Fruit fly (Drosophila melanogaster) whole organism, embryonic: ENCODE measurements around the gene CG33098.

Experiments used
- Atf6 ChIP-seq: fragments of 200-800 bp; sonication (Bioruptor generic); IDR thresholded peaks from 2 replicates; pipeline ENCODE4 v1.3.6; 2022; ENCODE audit warnings: missing biosample characterization, missing genetic modification characterization
- B-H2 ChIP-seq: fragments of 200-800 bp; sonication (Bioruptor generic); optimal IDR thresholded peaks from 2 replicates; lab custom pipeline; 2018; ENCODE audit warnings: missing biosample characterization, mild to moderate bottlenecking, missing genetic modification characterization
- CG1024 ChIP-seq: fragments of 200-800 bp; sonication (Bioruptor generic); IDR thresholded peaks from 2 replicates; pipeline ENCODE4 v1.3.6; 2022; ENCODE audit warnings: missing biosample characterization, missing genetic modification characterization
- CG10979 ChIP-seq: fragments of 200-800 bp; sonication (Bioruptor generic); optimal IDR thresholded peaks from 2 replicates; lab custom pipeline; 2018; ENCODE audit warnings: missing biosample characterization, mild to moderate bottlenecking, missing genetic modification characterization, moderate library complexity
- CG12769 ChIP-seq: fragments of 200-800 bp; sonication (Bioruptor generic); optimal IDR thresholded peaks from 2 replicates; lab custom pipeline; 2019; ENCODE audit warnings: missing biosample characterization, mild to moderate bottlenecking, missing genetic modification characterization, moderate library complexity
- CG13775 ChIP-seq: fragments of 200-800 bp; sonication (Bioruptor generic); optimal IDR thresholded peaks from 3 replicates; lab custom pipeline; 2017; ENCODE audit warnings: missing biosample characterization, mild to moderate bottlenecking, missing genetic modification characterization
- CG14710 ChIP-seq: fragments of 200-800 bp; sonication (Bioruptor generic); optimal IDR thresholded peaks from 3 replicates; lab custom pipeline; 2019; ENCODE audit warnings: missing biosample characterization, mild to moderate bottlenecking, missing genetic modification characterization, moderate library complexity
- CG15696 ChIP-seq: fragments of 200-800 bp; sonication (Bioruptor generic); optimal IDR thresholded peaks from 2 replicates; lab custom pipeline; 2019; ENCODE audit warnings: missing biosample characterization, mild to moderate bottlenecking, missing genetic modification characterization, moderate library complexity
- CG31224 ChIP-seq: fragments of 200-800 bp; sonication (Bioruptor generic); IDR thresholded peaks from 2 replicates; pipeline ENCODE4 v1.3.6; 2022; ENCODE audit warnings: missing biosample characterization, missing genetic modification characterization
- CG4707 ChIP-seq: fragments of 200-800 bp; sonication (Bioruptor generic); optimal IDR thresholded peaks from 2 replicates; lab custom pipeline; 2018; ENCODE audit warnings: missing biosample characterization, mild to moderate bottlenecking, missing genetic modification characterization, moderate library complexity
- CG4730 ChIP-seq: fragments of 200-800 bp; sonication (Bioruptor generic); IDR thresholded peaks from 2 replicates; pipeline ENCODE4 v1.3.6; 2022; ENCODE audit warnings: missing biosample characterization, missing genetic modification characterization
- CG4820 ChIP-seq: fragments of 200-800 bp; sonication (Bioruptor generic); optimal IDR thresholded peaks from 3 replicates; lab custom pipeline; 2016; ENCODE audit warnings: missing biosample characterization, missing genetic modification characterization
- CG6689 ChIP-seq: fragments of 200-800 bp; sonication (Bioruptor generic); IDR thresholded peaks from 2 replicates; pipeline ENCODE4 v1.3.6; 2022; ENCODE audit warnings: missing biosample characterization, missing genetic modification characterization
- CG6854 ChIP-seq: fragments of 200-800 bp; sonication (Bioruptor generic); optimal IDR thresholded peaks from 3 replicates; lab custom pipeline; 2017; ENCODE audit warnings: missing biosample characterization, mild to moderate bottlenecking, missing genetic modification characterization
- CG8944 ChIP-seq: fragments of 200-800 bp; sonication (Bioruptor generic); optimal IDR thresholded peaks from 3 replicates; lab custom pipeline; 2016; ENCODE audit warnings: missing biosample characterization, missing genetic modification characterization
- CG9817 ChIP-seq: fragments of 200-800 bp; sonication (Bioruptor generic); optimal IDR thresholded peaks from 2 replicates; lab custom pipeline; 2018; ENCODE audit warnings: missing biosample characterization, mild to moderate bottlenecking, missing genetic modification characterization, moderate library complexity
- CG9876 ChIP-seq: fragments of 200-800 bp; sonication (Bioruptor generic); optimal IDR thresholded peaks from 2 replicates; lab custom pipeline; 2016; ENCODE audit warnings: missing biosample characterization, missing genetic modification characterization
- CkIIα-i1 ChIP-seq: fragments of 200-800 bp; sonication (Bioruptor generic); IDR thresholded peaks from 2 replicates; pipeline ENCODE4 v1.3.6; 2022; ENCODE audit warnings: missing biosample characterization, missing genetic modification characterization
- Dek ChIP-seq: fragments of 200-800 bp; sonication (Bioruptor generic); optimal IDR thresholded peaks from 3 replicates; lab custom pipeline; 2019; ENCODE audit warnings: missing biosample characterization, mild to moderate bottlenecking, missing genetic modification characterization, moderate library complexity
- Doc3 ChIP-seq: fragments of 200-800 bp; sonication (Bioruptor generic); IDR thresholded peaks from 3 replicates; pipeline ENCODE4 v1.3.6; 2022; ENCODE audit warnings: missing biosample characterization, missing genetic modification characterization; ENCODE audit not compliant: partially characterized antibody
- Dp ChIP-seq: fragments of 200-800 bp; sonication (Bioruptor generic); optimal IDR thresholded peaks from 2 replicates; lab custom pipeline; 2018; ENCODE audit warnings: missing biosample characterization, mild to moderate bottlenecking, missing genetic modification characterization, moderate library complexity
- Drgx ChIP-seq: fragments of 200-800 bp; sonication (Bioruptor generic); IDR thresholded peaks from 2 replicates; pipeline ENCODE4 v1.3.6; 2022; ENCODE audit warnings: missing biosample characterization, missing genetic modification characterization
- E2f1 ChIP-seq: fragments of 200-800 bp; sonication (Bioruptor generic); IDR thresholded peaks from 2 replicates; pipeline ENCODE4 v1.3.6; 2022; ENCODE audit warnings: missing biosample characterization, missing genetic modification characterization
- Fer1 ChIP-seq: fragments of 200-800 bp; sonication (Bioruptor generic); optimal IDR thresholded peaks from 2 replicates; lab custom pipeline; 2017; ENCODE audit warnings: missing biosample characterization, mild to moderate bottlenecking, missing genetic modification characterization
- H2.0 ChIP-seq: fragments of 200-800 bp; sonication (Bioruptor generic); IDR thresholded peaks from 2 replicates; pipeline ENCODE4 v1.3.6; 2022; ENCODE audit warnings: missing biosample characterization, missing genetic modification characterization
- HHEX ChIP-seq: fragments of 200-800 bp; sonication (Bioruptor generic); optimal IDR thresholded peaks from 3 replicates; lab custom pipeline; 2017; ENCODE audit warnings: missing biosample characterization, mild to moderate bottlenecking, missing genetic modification characterization, missing genetic modification reagents
- Scr ChIP-seq: fragments of 200-800 bp; sonication (Bioruptor generic); IDR thresholded peaks from 2 replicates; pipeline ENCODE4 v1.3.6; 2022; ENCODE audit warnings: missing biosample characterization, missing genetic modification characterization; ENCODE audit not compliant: partially characterized antibody
- Trl ChIP-seq, 3 experiments: fragments of >200 bp in 2 of 3; fragments of 200-800 bp in 1 of 3; sonication (Bioruptor generic) in 1 of 3; optimal IDR thresholded peaks; 2 replicates in 1 of 3; 3 replicates in 2 of 3; lab custom pipeline; 2016 to 2017; ENCODE audit warnings: missing biosample characterization in 1 of 3, missing genetic modification characterization in 1 of 3
- aop ChIP-seq: fragments of 200-800 bp; sonication (Bioruptor generic); IDR thresholded peaks from 2 replicates; pipeline ENCODE4 v1.3.6; 2022; ENCODE audit warnings: missing biosample characterization, missing genetic modification characterization
- ara ChIP-seq: fragments of 200-800 bp; sonication (Bioruptor generic); IDR thresholded peaks from 2 replicates; pipeline ENCODE4 v1.3.6; 2022; ENCODE audit warnings: missing biosample characterization, missing genetic modification characterization
- bsh ChIP-seq, 2 experiments: fragments of 200-800 bp; sonication (Bioruptor generic); optimal IDR thresholded peaks; 2 replicates each; lab custom pipeline; 2017 to 2018; ENCODE audit warnings: mild to moderate bottlenecking in 2 of 2, missing biosample characterization in 2 of 2, missing genetic modification characterization in 2 of 2, moderate library complexity in 1 of 2
- cato ChIP-seq: fragments of 200-800 bp; sonication (Bioruptor generic); optimal IDR thresholded peaks from 2 replicates; lab custom pipeline; 2016; ENCODE audit warnings: missing biosample characterization, missing genetic modification characterization, borderline replicate concordance
- chinmo ChIP-seq: fragments of 200-800 bp; sonication (Bioruptor generic); IDR thresholded peaks from 4 replicates; pipeline ENCODE4 v1.3.6; 2022; ENCODE audit warnings: missing biosample characterization, missing genetic modification characterization; ENCODE audit not compliant: partially characterized antibody
- en ChIP-seq: fragments of 200-800 bp; sonication (Bioruptor generic); optimal IDR thresholded peaks from 2 replicates; lab custom pipeline; 2016; ENCODE audit warnings: missing biosample characterization, missing genetic modification characterization
- fd3F ChIP-seq: fragments of 200-800 bp; sonication (Bioruptor generic); optimal IDR thresholded peaks from 2 replicates; lab custom pipeline; 2018; ENCODE audit warnings: missing biosample characterization, mild to moderate bottlenecking, missing genetic modification characterization, moderate library complexity
- gem ChIP-seq: fragments of 200-800 bp; sonication (Bioruptor generic); optimal IDR thresholded peaks from 2 replicates; lab custom pipeline; 2019; ENCODE audit warnings: missing biosample characterization, mild to moderate bottlenecking, missing genetic modification characterization, moderate library complexity
- gfzf ChIP-seq: fragments of 200-800 bp; sonication (Bioruptor generic); optimal IDR thresholded peaks from 2 replicates; lab custom pipeline; 2016; ENCODE audit warnings: missing biosample characterization, mild to moderate bottlenecking, missing genetic modification characterization, moderate library complexity
- gro ChIP-seq: fragments of 200-800 bp; sonication (Bioruptor generic); optimal IDR thresholded peaks from 2 replicates; lab custom pipeline; 2016; ENCODE audit warnings: missing biosample characterization, missing genetic modification characterization
- ind ChIP-seq: fragments of 200-800 bp; sonication (Bioruptor generic); optimal IDR thresholded peaks from 3 replicates; lab custom pipeline; 2016; ENCODE audit warnings: missing biosample characterization, missing genetic modification characterization
- jing ChIP-seq: fragments of 200-800 bp; sonication (Bioruptor generic); optimal IDR thresholded peaks from 2 replicates; lab custom pipeline; 2018; ENCODE audit warnings: missing biosample characterization, mild to moderate bottlenecking, missing genetic modification characterization
- jumu ChIP-seq: fragments of 200-800 bp; sonication (Bioruptor generic); optimal IDR thresholded peaks from 3 replicates; lab custom pipeline; 2016; ENCODE audit warnings: missing biosample characterization, missing genetic modification characterization
- knrl ChIP-seq: fragments of 200-800 bp; sonication (Bioruptor generic); IDR thresholded peaks from 3 replicates; pipeline ENCODE4 v1.3.6; 2022; ENCODE audit warnings: missing biosample characterization, missing genetic modification characterization; ENCODE audit not compliant: partially characterized antibody
- pfk ChIP-seq: fragments of 200-800 bp; sonication (Bioruptor generic); optimal IDR thresholded peaks from 2 replicates; lab custom pipeline; 2018; ENCODE audit warnings: missing biosample characterization, mild to moderate bottlenecking, missing genetic modification characterization, moderate library complexity
- pita ChIP-seq: fragments of 200-800 bp; sonication (Bioruptor generic); optimal IDR thresholded peaks from 2 replicates; lab custom pipeline; 2017; ENCODE audit warnings: missing biosample characterization, mild to moderate bottlenecking, missing genetic modification characterization
- pnt ChIP-seq: fragments of 200-800 bp; sonication (Bioruptor generic); optimal IDR thresholded peaks from 3 replicates; lab custom pipeline; 2016; ENCODE audit warnings: missing biosample characterization, missing genetic modification characterization
- pzg ChIP-seq: fragments of 200-800 bp; sonication (Bioruptor generic); optimal IDR thresholded peaks from 3 replicates; lab custom pipeline; 2018; ENCODE audit warnings: missing biosample characterization, mild to moderate bottlenecking, missing genetic modification characterization, moderate library complexity
- repo ChIP-seq: fragments of 200-800 bp; sonication (Bioruptor generic); optimal IDR thresholded peaks from 2 replicates; lab custom pipeline; 2016; ENCODE audit warnings: missing biosample characterization, missing genetic modification characterization
- rib ChIP-seq: fragments of 200-800 bp; sonication (Bioruptor generic); IDR thresholded peaks from 2 replicates; pipeline ENCODE4 v1.3.6; 2022; ENCODE audit warnings: missing biosample characterization, missing genetic modification characterization
- yki ChIP-seq: fragments of >200 bp; optimal IDR thresholded peaks from 3 replicates; lab custom pipeline; 2018
- zfh1 ChIP-seq: fragments of 200-800 bp; sonication (Bioruptor generic); IDR thresholded peaks from 3 replicates; pipeline ENCODE4 v1.3.6; 2022; ENCODE audit warnings: missing biosample characterization, missing genetic modification characterization

The CG33098 gene

dm6 chr3R:12402935-12403334, 15.9 kb downstream of the CG33098 start (continued):
- TF ChIP-seq en (GFP tag; lab: Kevin White, UChicago), result peak; percentile 94
- TF ChIP-seq pita (GFP tag; lab: Kevin White, UChicago), result no peak
- TF ChIP-seq gem (tag; lab: Kevin White, UChicago), result peak; percentile 99
- TF ChIP-seq Dek, result peak; percentile 97
- peak; percentile 98 for TF ChIP-seq B-H2
- peak; percentile 98 for TF ChIP-seq CG14710 (tag; lab: Kevin White, UChicago)
- TF ChIP-seq CG9817 (tag; lab: Kevin White, UChicago), result peak; percentile 97
- TF ChIP-seq Atf6, result peak; percentile 96
- TF ChIP-seq Doc3 (GFP tag; lab: Robert Waterston, UW), result 0 out of 3 replicates have a peak, but pooled peaks have one; percentile 44
- TF ChIP-seq repo (GFP tag; lab: Kevin White, UChicago), result peak; percentile 98
- TF ChIP-seq CG9876 (GFP tag; lab: Kevin White, UChicago), result peak; percentile 84
- TF ChIP-seq CG4730, result peak; percentile 86
- TF ChIP-seq jumu (GFP tag; lab: Kevin White, UChicago), result peak; percentile 88
- peak; percentile 23 for TF ChIP-seq gfzf (GFP tag; lab: Kevin White, UChicago)
- peak; percentile 93 for TF ChIP-seq Drgx (GFP tag; lab: Robert Waterston, UW)
- TF ChIP-seq rib (GFP tag; lab: Robert Waterston, UW), result peak; percentile 86
- peak; percentile 87 for TF ChIP-seq CG8944 (GFP tag; lab: Kevin White, UChicago)
- no peak for TF ChIP-seq chinmo (GFP tag; lab: Robert Waterston, UW)
- peak; percentile 96 for TF ChIP-seq CG13775 (GFP tag; lab: Kevin White, UChicago)
- TF ChIP-seq CG6689 (GFP tag; lab: Robert Waterston, UW), result peak; percentile 97
- peak; percentile 94 for TF ChIP-seq cato
- peak; percentile 96 for TF ChIP-seq H2.0
- TF ChIP-seq ara (GFP tag; lab: Robert Waterston, UW), result peak; percentile 99
- peak; percentile 98 for TF ChIP-seq CG6854
- peak; percentile 98 for TF ChIP-seq CG12769 (tag; lab: Kevin White, UChicago)
- TF ChIP-seq ind (GFP tag; lab: Kevin White, UChicago), result peak; percentile 98
- TF ChIP-seq fd3F (GFP tag; lab: Kevin White, UChicago), result peak; percentile 95
- TF ChIP-seq HHEX (GFP tag; lab: Kevin White, UChicago), result peak; percentile 98
- no peak for TF ChIP-seq Trl (optimal IDR thresholded peaks at IDR 0.05; lab: Kevin White, UChicago)
- peak; percentile 95 for TF ChIP-seq Trl (GFP tag; optimal IDR thresholded peaks at IDR 0.05; lab: Kevin White, UChicago)
- peak; percentile 93 for TF ChIP-seq jing (GFP tag; lab: Kevin White, UChicago)
- TF ChIP-seq CG4707, result peak; percentile 94
- TF ChIP-seq CG31224 (GFP tag; lab: Robert Waterston, UW), result peak; percentile 90
- TF ChIP-seq Fer1, result peak; percentile 98
- TF ChIP-seq CG15696 (tag; lab: Kevin White, UChicago), result peak; percentile 100
- TF ChIP-seq gro (GFP tag; lab: Kevin White, UChicago), result peak; percentile 97
- TF ChIP-seq aop (GFP tag; lab: Robert Waterston, UW), result peak; percentile 90
- TF ChIP-seq yki, result no peak
- peak; percentile 99 for TF ChIP-seq CG10979
- peak; percentile 47 for TF ChIP-seq Dp (GFP tag; lab: Kevin White, UChicago)
- TF ChIP-seq zfh1 (GFP tag; lab: Robert Waterston, UW), result peak; percentile 99
- peak; percentile 79 to 99 for TF ChIP-seq bsh (GFP tag; optimal IDR thresholded peaks at IDR 0.05; lab: Kevin White, UChicago)
- peak; percentile 71; the same call in 1 of the 2 replicates for TF ChIP-seq CkIIα-i1 (GFP tag; lab: Robert Waterston, UW)
- TF ChIP-seq CG4820, result peak; percentile 100
- peak; percentile 46 for TF ChIP-seq pzg (GFP tag; lab: Kevin White, UChicago)
- 0 out of 3 replicates have a peak, but pooled peaks have one; percentile 19 for TF ChIP-seq knrl (GFP tag; lab: Robert Waterston, UW)
- TF ChIP-seq pnt, result peak; percentile 87
- TF ChIP-seq CG1024 (GFP tag; lab: Robert Waterston, UW), result peak; percentile 97
- peak; percentile 51 for TF ChIP-seq Scr (GFP tag; lab: Robert Waterston, UW)
- TF ChIP-seq pfk (GFP tag; lab: Kevin White, UChicago), result peak; percentile 76
- TF ChIP-seq E2f1 (GFP tag; lab: Robert Waterston, UW), result peak; percentile 95
